Worm (Caenorhabditis elegans): Measurements from ENCODE around the gene penr-1.

The penr-1 gene

DNA sequence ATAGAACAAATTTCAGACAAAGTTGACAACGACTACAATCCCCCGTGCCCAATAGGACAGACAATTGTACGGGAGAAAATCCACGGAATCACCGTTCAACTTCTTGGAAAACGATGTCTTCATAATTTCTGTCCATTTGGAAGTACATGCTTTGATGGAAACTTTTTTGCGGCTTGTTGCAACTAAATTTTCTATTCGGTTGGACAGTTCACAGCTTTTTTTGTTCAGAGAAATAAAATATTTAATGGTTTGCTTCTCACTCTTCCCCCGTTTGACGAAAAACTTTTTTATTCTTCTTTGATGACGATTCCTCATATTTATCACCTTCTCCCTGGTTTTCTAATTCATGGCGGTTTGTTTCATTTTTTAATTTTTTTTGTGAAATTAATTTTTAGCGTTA lies 44.8 kb downstream of the penr-1 start, which contains the start of gene C10G8.2:
TSS of gene C10G8.2 (plus strand) at position 301 of the 400 bp plus-strand sequence.
- TF ChIP-seq ceh-43 (GFP tag; optimal IDR thresholded peaks at IDR 0.05), result no peak
- no peak for TF ChIP-seq ceh-83 (GFP tag; optimal IDR thresholded peaks at IDR 0.05)
- TF ChIP-seq zip-8 (tag; optimal IDR thresholded peaks at IDR 0.05), result no peak
- no peak for TF ChIP-seq unc-62 (GFP tag; optimal IDR thresholded peaks at IDR 0.05)
- no peak for TF ChIP-seq mls-2 (tag; optimal IDR thresholded peaks at IDR 0.05)
- no peak for TF ChIP-seq bed-3 (GFP tag; optimal IDR thresholded peaks at IDR 0.05)
- no peak for TF ChIP-seq nhr-76 (tag; optimal IDR thresholded peaks at IDR 0.05)
- no peak for TF ChIP-seq elt-1 (tag; optimal IDR thresholded peaks at IDR 0.05; ENCODE audit: borderline replicate concordance, insufficient read depth)
- no peak for TF ChIP-seq hlh-1 (tag; optimal IDR thresholded peaks at IDR 0.05)
- TF ChIP-seq nhr-2 (tag; optimal IDR thresholded peaks at IDR 0.05), result no peak
- no peak for TF ChIP-seq ces-1 (GFP tag; optimal IDR thresholded peaks at IDR 0.05)
- no peak for TF ChIP-seq ceh-39 (tag; optimal IDR thresholded peaks at IDR 0.05)
- TF ChIP-seq pha-4 (tag; optimal IDR thresholded peaks at IDR 0.05), result no peak
- no peak for TF ChIP-seq sem-2 (GFP tag; optimal IDR thresholded peaks at IDR 0.05)
- no peak for TF ChIP-seq lin-32 (GFP tag; optimal IDR thresholded peaks at IDR 0.05)
- no peak for TF ChIP-seq nhr-12 (tag; optimal IDR thresholded peaks at IDR 0.05)
- TF ChIP-seq sptf-1 (tag; optimal IDR thresholded peaks at IDR 0.05), result no peak
- no peak for TF ChIP-seq nhr-237 (tag; optimal IDR thresholded peaks at IDR 0.05)
- no peak for TF ChIP-seq M03D4.4 (tag; optimal IDR thresholded peaks at IDR 0.05)
- TF ChIP-seq drap-1 (GFP tag; optimal IDR thresholded peaks at IDR 0.05), result no peak

DNA sequence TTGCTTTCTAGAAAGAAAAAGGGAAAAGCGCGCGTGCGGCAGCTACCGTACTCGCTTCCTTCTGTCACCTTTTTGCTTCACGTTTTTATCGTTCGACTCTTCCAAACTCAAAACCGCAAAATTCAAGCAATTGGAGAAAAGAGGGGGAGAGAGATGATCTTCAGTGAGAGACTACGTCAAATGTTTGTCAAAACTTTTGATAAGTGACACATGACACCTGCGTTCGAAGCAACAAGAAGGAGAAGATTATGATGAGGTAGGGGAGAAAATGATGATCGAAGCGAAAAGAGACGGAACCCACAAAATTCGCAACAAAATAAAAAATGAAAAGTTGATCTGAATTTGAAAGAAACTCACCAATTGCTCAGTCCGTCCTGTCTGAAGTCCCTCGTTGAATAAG lies 49.1 kb downstream of the penr-1 start:
- peak; percentile 41 for TF ChIP-seq hlh-1 (tag; optimal IDR thresholded peaks at IDR 0.05)
- no peak for TF ChIP-seq drap-1 (GFP tag; optimal IDR thresholded peaks at IDR 0.05)
- TF ChIP-seq unc-62 (GFP tag; optimal IDR thresholded peaks at IDR 0.05), result peak; percentile 80
- no peak for TF ChIP-seq M03D4.4 (tag; optimal IDR thresholded peaks at IDR 0.05)
- TF ChIP-seq nhr-2 (tag; optimal IDR thresholded peaks at IDR 0.05), result no peak

ce11 chrV:5319477-5319876 lies 50.2 kb downstream of the penr-1 start, which contains the start of gene ceh-34:
ceh-34 (minus strand) TSS chrV:5319577.
- no peak for TF ChIP-seq sem-2 (GFP tag; optimal IDR thresholded peaks at IDR 0.05)
- TF ChIP-seq lin-32 (GFP tag; optimal IDR thresholded peaks at IDR 0.05), result no peak
- no peak for TF ChIP-seq nhr-28 (tag; optimal IDR thresholded peaks at IDR 0.05)
- TF ChIP-seq tbx-8 (GFP tag; optimal IDR thresholded peaks at IDR 0.05), result no peak
- TF ChIP-seq ceh-43 (GFP tag; optimal IDR thresholded peaks at IDR 0.05), result no peak
- TF ChIP-seq flh-1 (GFP tag; optimal IDR thresholded peaks at IDR 0.05), result no peak
- TF ChIP-seq ham-2 (GFP tag; optimal IDR thresholded peaks at IDR 0.05), result no peak
- TF ChIP-seq cnd-1 (tag; optimal IDR thresholded peaks at IDR 0.05), result no peak
- TF ChIP-seq blmp-1 (tag; optimal IDR thresholded peaks at IDR 0.05), result no peak
- TF ChIP-seq nhr-12 (tag; optimal IDR thresholded peaks at IDR 0.05), result no peak
- TF ChIP-seq lin-13 (tag; optimal IDR thresholded peaks at IDR 0.05), result no peak
- no peak for TF ChIP-seq unc-39 (tag; optimal IDR thresholded peaks at IDR 0.05)
- no peak for TF ChIP-seq nhr-76 (tag; optimal IDR thresholded peaks at IDR 0.05)
